Worm (Caenorhabditis elegans): ENCODE data around the gene F48G7.10.

Gene F48G7.10

DNA sequence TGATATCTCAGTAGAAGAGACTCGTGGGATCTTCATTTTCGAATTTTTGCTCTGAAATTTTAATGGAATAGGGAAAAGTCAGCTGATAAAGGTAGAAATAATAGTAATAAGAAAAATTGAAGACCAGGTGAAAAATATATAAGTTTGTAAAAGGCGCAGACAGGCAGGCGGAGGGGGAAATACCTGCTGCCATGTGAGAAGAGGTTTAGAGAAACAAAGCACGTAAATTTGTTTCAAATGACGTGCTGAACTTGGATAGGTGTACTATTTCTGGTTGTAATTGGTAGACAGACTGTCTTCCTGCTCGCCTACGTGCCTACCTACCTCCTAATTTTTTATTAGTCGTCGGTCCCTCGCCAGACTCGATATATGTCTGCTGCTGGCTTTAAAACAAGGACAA lies 32.7 kb upstream of the F48G7.10 start, which contains the start of gene nhr-180 (continued):
- TF ChIP-seq F49E8.2 (tag; optimal IDR thresholded peaks at IDR 0.05; ENCODE audit: borderline replicate concordance) (no peak), F26F4.8 (GFP tag; conservative IDR thresholded peaks at IDR 0.05) (no peak), Y5F2A.4 (GFP tag; optimal IDR thresholded peaks at IDR 0.05) (no peak), pqm-1 (tag; optimal IDR thresholded peaks at IDR 0.05) (no peak), ztf-7 (tag; optimal IDR thresholded peaks at IDR 0.05) (no peak), lin-15B (tag; optimal IDR thresholded peaks at IDR 0.05) (no peak), dmd-8 (GFP tag; IDR thresholded peaks at IDR 0.05) (no peak), madf-9 (GFP tag; conservative IDR thresholded peaks at IDR 0.05) (no peak), nhr-28 (tag; optimal IDR thresholded peaks at IDR 0.05) (peak; percentile 39), hlh-30 (tag; optimal IDR thresholded peaks at IDR 0.05; ENCODE audit: insufficient read depth) (peak; percentile 69), saeg-2 (GFP tag; IDR thresholded peaks at IDR 0.05) (no peak), nhr-25 (tag; optimal IDR thresholded peaks at IDR 0.05; ENCODE audit: borderline replicate concordance, insufficient read depth) (no peak), dpl-1 (GFP tag; optimal IDR thresholded peaks at IDR 0.05) (no peak), madf-5 (GFP tag; IDR thresholded peaks at IDR 0.05) (no peak), mes-2 (tag; optimal IDR thresholded peaks at IDR 0.05; ENCODE audit: poor library complexity, severe bottlenecking) (no peak), fos-1 (tag; optimal IDR thresholded peaks at IDR 0.05) (no peak), ZK337.2 (GFP tag; IDR thresholded peaks at IDR 0.05) (no peak), zip-2 (tag; optimal IDR thresholded peaks at IDR 0.05) (no peak), F10B5.3 (tag; optimal IDR thresholded peaks at IDR 0.05) (no peak), Y105C5A.15 (GFP tag; IDR thresholded peaks at IDR 0.05) (no peak), lim-7 (GFP tag; IDR thresholded peaks at IDR 0.05) (no peak), dmd-6 (GFP tag; IDR thresholded peaks at IDR 0.05) (peak; percentile 61; the same call in 1 of the 2 replicates), aha-1 (tag) (peak; percentile 13), mdt-29 (GFP tag; IDR thresholded peaks at IDR 0.05) (no peak), T20F7.1 (GFP tag; optimal IDR thresholded peaks at IDR 0.05) (no peak), ces-1 (GFP tag; optimal IDR thresholded peaks at IDR 0.05) (no peak)

DNA sequence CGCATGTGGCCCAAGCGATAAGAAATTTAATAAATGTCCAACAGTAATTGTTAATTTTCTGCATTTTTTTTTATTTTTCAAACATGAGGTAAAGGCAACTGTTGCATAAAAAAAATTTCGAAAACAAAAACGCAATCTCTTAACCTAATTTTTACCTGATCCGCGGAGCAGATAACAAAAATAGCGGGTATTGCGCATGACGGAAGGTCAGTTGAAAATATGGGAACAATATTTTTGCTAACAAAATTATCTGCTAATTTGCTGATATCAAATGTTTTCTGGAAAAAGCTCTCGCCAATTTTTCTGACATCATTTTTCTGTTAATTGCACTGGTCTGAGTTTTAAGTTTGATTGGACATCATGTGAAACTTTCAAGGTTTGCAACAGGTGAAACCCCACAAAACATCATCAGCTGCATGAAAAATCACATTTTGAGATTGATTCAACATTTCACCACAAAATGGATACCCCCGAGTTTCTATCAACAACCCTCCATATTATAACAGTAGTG lies 29.6 kb upstream of the F48G7.10 start, which contains the start of the genes F31F4.11 and srh-266:
Gene F31F4.11, minus strand, starts transcription at position 101 of the 511 bp plus-strand sequence.
Gene srh-266, plus strand, starts transcription at position 461 of the 511 bp plus-strand sequence.
- TF ChIP-seq dpl-1 (GFP tag; optimal IDR thresholded peaks at IDR 0.05) (no peak), lin-15B (tag; optimal IDR thresholded peaks at IDR 0.05) (no peak), ZK337.2 (GFP tag; IDR thresholded peaks at IDR 0.05) (no peak), nhr-111 (GFP tag; optimal IDR thresholded peaks at IDR 0.05) (no peak), ceh-44 (GFP tag; IDR thresholded peaks at IDR 0.05) (no peak), daf-16 (GFP tag; optimal IDR thresholded peaks at IDR 0.05) (no peak), daf-16 (tag; optimal IDR thresholded peaks at IDR 0.05) (no peak), mdl-1 (tag; optimal IDR thresholded peaks at IDR 0.05) (no peak), nhr-77 (tag; optimal IDR thresholded peaks at IDR 0.05) (no peak), ztf-7 (tag; optimal IDR thresholded peaks at IDR 0.05) (no peak), daf-8 (GFP tag; IDR thresholded peaks at IDR 0.05) (no peak), madf-9 (GFP tag; conservative IDR thresholded peaks at IDR 0.05) (no peak), nhr-11 (tag; optimal IDR thresholded peaks at IDR 0.05) (no peak), cey-2 (tag; optimal IDR thresholded peaks at IDR 0.05; ENCODE audit: borderline replicate concordance, insufficient read depth) (no peak), spr-3 (GFP tag; optimal IDR thresholded peaks at IDR 0.05) (no peak), rbr-2 (tag; optimal IDR thresholded peaks at IDR 0.05) (no peak), ztf-11 (tag; optimal IDR thresholded peaks at IDR 0.05) (no peak)

ce11 chrV:660210-660609 lies 25.5 kb upstream of the F48G7.10 start, which contains the start of gene F31F4.17:
Gene F31F4.17, minus strand, starts transcription at chrV:660310.
- no peak for TF ChIP-seq ama-1 (optimal IDR thresholded peaks at IDR 0.05)
- no peak for TF ChIP-seq ztf-11 (tag; optimal IDR thresholded peaks at IDR 0.05)
- TF ChIP-seq cey-2 (tag; optimal IDR thresholded peaks at IDR 0.05; ENCODE audit: borderline replicate concordance, insufficient read depth), result no peak
- no peak for TF ChIP-seq dmd-8 (GFP tag; IDR thresholded peaks at IDR 0.05)
- no peak for TF ChIP-seq ZK546.5 (tag; optimal IDR thresholded peaks at IDR 0.05)
- no peak for TF ChIP-seq nhr-41 (GFP tag; IDR thresholded peaks at IDR 0.05)
- no peak for TF ChIP-seq spr-3 (GFP tag; optimal IDR thresholded peaks at IDR 0.05)
- no peak for TF ChIP-seq F44E2.7 (GFP tag; IDR thresholded peaks at IDR 0.05)
- TF ChIP-seq nhr-76 (tag; optimal IDR thresholded peaks at IDR 0.05), result no peak
- no peak for TF ChIP-seq hmg-1.1 (GFP tag; IDR thresholded peaks at IDR 0.05)
- TF ChIP-seq Y105C5A.15 (GFP tag; IDR thresholded peaks at IDR 0.05), result no peak
- TF ChIP-seq ces-1 (GFP tag; optimal IDR thresholded peaks at IDR 0.05), result no peak
- no peak for TF ChIP-seq arid-1 (GFP tag; conservative IDR thresholded peaks at IDR 0.05)
- no peak for TF ChIP-seq aha-1 (tag)
- TF ChIP-seq lin-13 (GFP tag; optimal IDR thresholded peaks at IDR 0.05), result no peak
- no peak for TF ChIP-seq gei-8 (GFP tag; optimal IDR thresholded peaks at IDR 0.05)
- no peak for TF ChIP-seq nhr-28 (tag; optimal IDR thresholded peaks at IDR 0.05)
- no peak for TF ChIP-seq madf-9 (GFP tag; conservative IDR thresholded peaks at IDR 0.05)
- TF ChIP-seq lin-38 (GFP tag; IDR thresholded peaks at IDR 0.05), result no peak
- TF ChIP-seq nhr-25 (tag; optimal IDR thresholded peaks at IDR 0.05; ENCODE audit: borderline replicate concordance, insufficient read depth), result no peak
